Fruit fly (Drosophila melanogaster): Measurements from ENCODE around the gene Ndc1.

Gene Ndc1

dm6 chr3R:23941643-23942424, 17.6 kb downstream of the Ndc1 start (continued):
- TF ChIP-seq Gug (GFP tag; IDR thresholded peaks at IDR 0.05): peak; percentile 49; the same call in 2 of the 4 replicates
- no peak for TF ChIP-seq CG5245 (GFP tag; optimal IDR thresholded peaks at IDR 0.05)
- TF ChIP-seq ato (GFP tag; IDR thresholded peaks at IDR 0.05; ENCODE audit: partially characterized antibody): no peak
- TF ChIP-seq kah (GFP tag; optimal IDR thresholded peaks at IDR 0.05): no peak
- peak; percentile 26; the same call in 1 of the 2 replicates for TF ChIP-seq Adf1 (GFP tag; IDR thresholded peaks at IDR 0.05)
- no peak for TF ChIP-seq HmgD (GFP tag; optimal IDR thresholded peaks at IDR 0.05)
- no peak for TF ChIP-seq Usf (GFP tag; optimal IDR thresholded peaks at IDR 0.05)
- no peak for TF ChIP-seq CG12942 (GFP tag; optimal IDR thresholded peaks at IDR 0.05)
- TF ChIP-seq org-1 (GFP tag; optimal IDR thresholded peaks at IDR 0.05): no peak
- TF ChIP-seq E2f1 (GFP tag; IDR thresholded peaks at IDR 0.05): peak; percentile 24; the same call in 1 of the 2 replicates
- TF ChIP-seq Fer3 (tag; optimal IDR thresholded peaks at IDR 0.05): peak; percentile 30
- no peak for TF ChIP-seq CG7987 (GFP tag; optimal IDR thresholded peaks at IDR 0.05)
- TF ChIP-seq hbn (GFP tag; IDR thresholded peaks at IDR 0.05; ENCODE audit: partially characterized antibody): no peak
- TF ChIP-seq Atf-2 (GFP tag; optimal IDR thresholded peaks at IDR 0.05): no peak
- no peak for TF ChIP-seq caup (GFP tag; optimal IDR thresholded peaks at IDR 0.05; ENCODE audit: severe bottlenecking)
- TF ChIP-seq CG3847 (GFP tag; IDR thresholded peaks at IDR 0.05): peak; percentile 32; the same call in 1 of the 2 replicates
- no peak for TF ChIP-seq abd-A (tag; optimal IDR thresholded peaks at IDR 0.05)
- no peak for TF ChIP-seq CG10462 (GFP tag; optimal IDR thresholded peaks at IDR 0.05)
- no peak for TF ChIP-seq CkIIα-i1 (GFP tag; IDR thresholded peaks at IDR 0.05)
- TF ChIP-seq Abd-B (GFP tag; optimal IDR thresholded peaks at IDR 0.05): no peak
- TF ChIP-seq CG32772 (GFP tag; IDR thresholded peaks at IDR 0.05): peak; percentile 21; the same call in 1 of the 2 replicates
- no peak for TF ChIP-seq CG16815 (GFP tag; optimal IDR thresholded peaks at IDR 0.05)
- TF ChIP-seq zfh2 (GFP tag; optimal IDR thresholded peaks at IDR 0.05): peak; percentile 20
- no peak for TF ChIP-seq corto (GFP tag; optimal IDR thresholded peaks at IDR 0.05)
- peak; percentile 69; the same call in 2 of the 3 replicates for TF ChIP-seq ci (GFP tag; IDR thresholded peaks at IDR 0.05)
- TF ChIP-seq Hr3 (GFP tag; optimal IDR thresholded peaks at IDR 0.05): peak; percentile 26
- no peak for TF ChIP-seq MESR4 (GFP tag; optimal IDR thresholded peaks at IDR 0.05)
- no peak for TF ChIP-seq Hr39 (optimal IDR thresholded peaks at IDR 0.05)
- TF ChIP-seq pzg (GFP tag; optimal IDR thresholded peaks at IDR 0.05): no peak
- TF ChIP-seq Fer1 (GFP tag; optimal IDR thresholded peaks at IDR 0.05): no peak
- TF ChIP-seq CG14710 (tag; optimal IDR thresholded peaks at IDR 0.05): no peak
- no peak for TF ChIP-seq trem (tag; optimal IDR thresholded peaks at IDR 0.05)
- TF ChIP-seq CG10209 (GFP tag; optimal IDR thresholded peaks at IDR 0.05): peak; percentile 32
- no peak for TF ChIP-seq CG17802 (tag; optimal IDR thresholded peaks at IDR 0.05)
- TF ChIP-seq CG7839 (tag; optimal IDR thresholded peaks at IDR 0.05): peak; percentile 50
- no peak for TF ChIP-seq luna (GFP tag; optimal IDR thresholded peaks at IDR 0.05)
- TF ChIP-seq tio (GFP tag; optimal IDR thresholded peaks at IDR 0.05): no peak
- no peak for TF ChIP-seq CG16813 (GFP tag; IDR thresholded peaks at IDR 0.05; ENCODE audit: partially characterized antibody)
- no peak for TF ChIP-seq so (GFP tag; IDR thresholded peaks at IDR 0.05)
- TF ChIP-seq CG2120 (GFP tag; optimal IDR thresholded peaks at IDR 0.05): peak; percentile 68
- TF ChIP-seq ems (GFP tag; optimal IDR thresholded peaks at IDR 0.05): no peak
- TF ChIP-seq ap (GFP tag; IDR thresholded peaks at IDR 0.05): 0 out of 2 replicates have a peak, but pooled peaks have one; percentile 6
- TF ChIP-seq CG3065 (GFP tag; optimal IDR thresholded peaks at IDR 0.05): no peak
- peak; percentile 58 for TF ChIP-seq Drgx (GFP tag; IDR thresholded peaks at IDR 0.05)
- no peak for TF ChIP-seq Nf-YA (GFP tag; IDR thresholded peaks at IDR 0.05)
- TF ChIP-seq Dref (GFP tag; IDR thresholded peaks at IDR 0.05): no peak
- TF ChIP-seq CG9727 (GFP tag; optimal IDR thresholded peaks at IDR 0.05): peak; percentile 33
- TF ChIP-seq Doc2 (GFP tag; IDR thresholded peaks at IDR 0.05): no peak
- TF ChIP-seq pb (GFP tag; optimal IDR thresholded peaks at IDR 0.05): no peak
- TF ChIP-seq CG15479 (GFP tag; optimal IDR thresholded peaks at IDR 0.05): no peak
